Worm (Caenorhabditis elegans) whole organism, early embryonic: Measurements from ENCODE around the gene C06A12.8.

Experiments used
- B0310.2 ChIP-seq: sonication (generic microtip); optimal IDR thresholded peaks from 2 replicates; lab custom pipeline; 2016; ENCODE audit warnings: mild to moderate bottlenecking, missing genetic modification characterization, missing compliant biosample characterization
- F13C5.2 ChIP-seq: sonication (generic microtip); optimal IDR thresholded peaks from 2 replicates; lab custom pipeline; 2017; ENCODE audit warnings: mild to moderate bottlenecking, missing genetic modification characterization, inconsistent platforms, missing compliant biosample characterization
- aly-1 ChIP-seq: sonication (generic microtip); optimal IDR thresholded peaks from 2 replicates; lab custom pipeline; 2016; ENCODE audit warnings: missing genetic modification characterization, missing compliant biosample characterization
- ama-1 ChIP-seq: fragments of 150-350 bp; optimal IDR thresholded peaks from 2 replicates; lab custom pipeline; 2014
- ceh-13 ChIP-seq: fragments of 200-800 bp; sonication (Bioruptor generic); optimal IDR thresholded peaks from 2 replicates; lab custom pipeline; 2018; ENCODE audit warnings: mild to moderate bottlenecking, missing genetic modification characterization, missing compliant biosample characterization
- ceh-36 ChIP-seq: sonication (generic microtip); optimal IDR thresholded peaks from 2 replicates; lab custom pipeline; 2016; ENCODE audit warnings: missing genetic modification characterization, inconsistent platforms, missing compliant biosample characterization
- flt-1 ChIP-seq: fragments of 200-800 bp; sonication (Bioruptor generic); IDR thresholded peaks from 2 replicates; pipeline ENCODE4 v1.3.6; 2022; ENCODE audit warnings: missing genetic modification characterization, missing compliant biosample characterization
- hmbx-1 ChIP-seq: sonication (generic microtip); optimal IDR thresholded peaks from 2 replicates; lab custom pipeline; 2016; ENCODE audit warnings: mild to moderate bottlenecking, missing genetic modification characterization, missing compliant biosample characterization
- hmg-4 ChIP-seq: fragments of 200-800 bp; sonication (Bioruptor generic); optimal IDR thresholded peaks from 2 replicates; lab custom pipeline; 2018; ENCODE audit warnings: mild to moderate bottlenecking, missing genetic modification characterization, missing compliant biosample characterization
- hnd-1 ChIP-seq: sonication (generic microtip); optimal IDR thresholded peaks from 2 replicates; lab custom pipeline; 2016; ENCODE audit warnings: missing genetic modification characterization, missing compliant biosample characterization
- scrt-1 ChIP-seq: fragments of 200-800 bp; sonication (Bioruptor generic); IDR thresholded peaks from 2 replicates; pipeline ENCODE4 v1.3.6; 2022; ENCODE audit warnings: missing genetic modification characterization, missing compliant biosample characterization
- sea-1 ChIP-seq: fragments of 200-800 bp; sonication (Bioruptor generic); conservative IDR thresholded peaks from 2 replicates; pipeline ENCODE4 v1.3.6; 2022; ENCODE audit warnings: missing genetic modification characterization, missing compliant biosample characterization
- tbx-11 ChIP-seq: fragments of 200-800 bp; sonication (Bioruptor generic); IDR thresholded peaks from 2 replicates; pipeline ENCODE4 v1.3.6; 2022; ENCODE audit warnings: missing genetic modification characterization, missing compliant biosample characterization
- tbx-37 ChIP-seq: fragments of 200-800 bp; sonication (Bioruptor generic); conservative IDR thresholded peaks from 2 replicates; pipeline ENCODE4 v1.3.6; 2022; ENCODE audit warnings: missing genetic modification reagents, missing genetic modification characterization, missing compliant biosample characterization

DNA sequence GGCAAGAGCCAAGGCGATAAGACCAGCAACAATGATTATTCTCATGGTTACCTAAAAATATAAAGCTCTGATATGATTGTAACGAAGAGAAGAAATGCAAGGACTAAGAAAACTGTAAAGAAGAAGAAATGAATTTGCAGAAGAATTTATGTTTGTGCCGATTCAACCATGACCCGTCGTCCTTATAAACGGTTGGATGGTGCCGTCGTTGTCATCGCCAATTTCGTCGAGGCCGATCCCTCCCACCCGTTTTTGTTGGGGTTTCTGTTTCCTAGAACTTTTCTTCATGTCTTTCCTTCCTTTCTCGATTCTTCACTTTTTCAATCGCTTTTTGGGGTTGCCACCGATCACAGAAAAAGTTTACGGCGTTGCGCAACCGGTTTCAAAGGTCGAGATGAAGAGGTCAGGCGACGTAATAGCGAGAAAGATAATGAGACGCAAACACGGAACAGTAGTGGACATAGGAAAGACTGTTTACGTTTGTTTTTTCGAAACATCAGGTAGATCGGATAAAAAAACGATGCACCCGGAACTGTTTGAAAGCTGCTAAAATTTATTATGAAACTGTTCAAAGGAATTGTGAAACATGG, 34.8 kb downstream of the C06A12.8 start, which contains the start of gene epic-1:
- no peak for TF ChIP-seq ama-1
- TF ChIP-seq scrt-1 (GFP tag; lab: Robert Waterston, UW): no peak
- no peak for TF ChIP-seq aly-1 (tag; lab: Kevin White, UChicago)
- no peak for TF ChIP-seq F13C5.2
- TF ChIP-seq hmg-4 (GFP tag; lab: Kevin White, UChicago): no peak
- no peak for TF ChIP-seq ceh-36 (tag; lab: Kevin White, UChicago)
- no peak for TF ChIP-seq tbx-11
- TF ChIP-seq flt-1 (GFP tag; lab: Robert Waterston, UW): no peak
- TF ChIP-seq hmbx-1 (tag; lab: Kevin White, UChicago): no peak
- TF ChIP-seq tbx-37 (GFP tag; lab: Robert Waterston, UW): no peak
- TF ChIP-seq sea-1 (GFP tag; lab: Robert Waterston, UW): no peak
- TF ChIP-seq hnd-1 (tag; lab: Kevin White, UChicago): no peak
- TF ChIP-seq ceh-13 (GFP tag; lab: Kevin White, UChicago): no peak
- TF ChIP-seq B0310.2: no peak
